Worm (Caenorhabditis elegans) whole organism, late embryonic: Measurements from ENCODE around the gene R05D3.9.

ENCODE experiments used
- F13H6.1 ChIP-seq: sonication (generic microtip); optimal IDR thresholded peaks from 2 replicates; lab custom pipeline; 2016; ENCODE audit warnings: missing genetic modification characterization, missing compliant biosample characterization
- K02D7.2 ChIP-seq: sonication (generic microtip); optimal IDR thresholded peaks from 2 replicates; lab custom pipeline; 2017; ENCODE audit warnings: mild to moderate bottlenecking, missing genetic modification characterization, missing compliant biosample characterization
- T23F11.4 ChIP-seq: fragments of 200-800 bp; sonication (Bioruptor generic); optimal IDR thresholded peaks from 2 replicates; lab custom pipeline; 2018; ENCODE audit warnings: mild to moderate bottlenecking, missing genetic modification characterization, missing compliant biosample characterization
- ahr-1 ChIP-seq: sonication (generic microtip); optimal IDR thresholded peaks from 2 replicates; lab custom pipeline; 2016; ENCODE audit warnings: missing genetic modification characterization, missing compliant biosample characterization
- ceh-18 ChIP-seq: sonication (generic microtip); optimal IDR thresholded peaks from 2 replicates; lab custom pipeline; 2016; ENCODE audit warnings: missing genetic modification characterization, missing compliant biosample characterization
- ceh-22 ChIP-seq: sonication (generic microtip); optimal IDR thresholded peaks from 2 replicates; lab custom pipeline; 2017; ENCODE audit warnings: missing biosample characterization, missing genetic modification characterization
- ceh-24 ChIP-seq: sonication (generic microtip); optimal IDR thresholded peaks from 2 replicates; lab custom pipeline; 2016; ENCODE audit warnings: mild to moderate bottlenecking, missing genetic modification characterization, missing compliant biosample characterization
- ceh-30 ChIP-seq: fragments of 150-350 bp; optimal IDR thresholded peaks from 2 replicates; lab custom pipeline; 2014; ENCODE audit warnings: missing biosample characterization, missing genetic modification characterization
- ceh-31 ChIP-seq: sonication (generic microtip); optimal IDR thresholded peaks from 2 replicates; lab custom pipeline; 2016; ENCODE audit warnings: missing genetic modification characterization, missing compliant biosample characterization
- ceh-34 ChIP-seq: sonication (generic microtip); optimal IDR thresholded peaks from 2 replicates; lab custom pipeline; 2016; ENCODE audit warnings: mild to moderate bottlenecking, missing genetic modification characterization, missing compliant biosample characterization
- ceh-45 ChIP-seq: fragments of 200-800 bp; sonication (Bioruptor generic); IDR thresholded peaks from 2 replicates; pipeline ENCODE4 v1.3.6; 2022; ENCODE audit warnings: missing genetic modification reagents, missing genetic modification characterization, missing compliant biosample characterization
- ceh-48 ChIP-seq: sonication (generic microtip); optimal IDR thresholded peaks from 2 replicates; lab custom pipeline; 2016; ENCODE audit warnings: missing genetic modification characterization, inconsistent platforms, missing compliant biosample characterization
- elt-2 ChIP-seq: sonication (generic microtip); optimal IDR thresholded peaks from 2 replicates; lab custom pipeline; 2016; ENCODE audit warnings: missing genetic modification reagents, missing genetic modification characterization, missing compliant biosample characterization
- ets-4 ChIP-seq: sonication (generic microtip); optimal IDR thresholded peaks from 2 replicates; lab custom pipeline; 2016; ENCODE audit warnings: missing genetic modification characterization, missing compliant biosample characterization
- eyg-1 ChIP-seq: sonication (generic microtip); optimal IDR thresholded peaks from 2 replicates; lab custom pipeline; 2016; ENCODE audit warnings: missing genotype, missing genetic modification characterization, missing compliant biosample characterization
- gmeb-2 ChIP-seq: sonication (generic microtip); optimal IDR thresholded peaks from 2 replicates; lab custom pipeline; 2016; ENCODE audit warnings: missing genetic modification characterization, inconsistent platforms, missing compliant biosample characterization
- hlh-13 ChIP-seq: fragments of 200-800 bp; sonication (Bioruptor generic); optimal IDR thresholded peaks from 2 replicates; lab custom pipeline; 2018; ENCODE audit warnings: mild to moderate bottlenecking, missing genetic modification characterization, missing compliant biosample characterization
- hlh-15 ChIP-seq: sonication (generic microtip); optimal IDR thresholded peaks from 2 replicates; lab custom pipeline; 2016; ENCODE audit warnings: missing genetic modification characterization, missing compliant biosample characterization
- hlh-30 ChIP-seq: sonication (generic microtip); optimal IDR thresholded peaks from 2 replicates; lab custom pipeline; 2017; ENCODE audit warnings: antibody characterized with exemption, missing genetic modification characterization, missing compliant biosample characterization; ENCODE audit not compliant: insufficient read depth
- hlh-6 ChIP-seq: sonication (generic microtip); optimal IDR thresholded peaks from 2 replicates; lab custom pipeline; 2016; ENCODE audit warnings: missing genotype, missing genetic modification characterization, missing compliant biosample characterization
- hlh-8 ChIP-seq: sonication (generic microtip); optimal IDR thresholded peaks from 2 replicates; lab custom pipeline; 2016; ENCODE audit warnings: missing genotype, missing genetic modification characterization, missing compliant biosample characterization
- lim-6 ChIP-seq: sonication (generic microtip); optimal IDR thresholded peaks from 2 replicates; lab custom pipeline; 2016; ENCODE audit warnings: missing genetic modification characterization, missing compliant biosample characterization
- lin-11 ChIP-seq: fragments of 200-800 bp; sonication (Bioruptor generic); optimal IDR thresholded peaks from 2 replicates; lab custom pipeline; 2018; ENCODE audit warnings: mild to moderate bottlenecking, missing genetic modification characterization, missing compliant biosample characterization
- madf-2 ChIP-seq: sonication (generic microtip); optimal IDR thresholded peaks from 2 replicates; lab custom pipeline; 2017; ENCODE audit warnings: missing genetic modification characterization, missing compliant biosample characterization
- nfya-1 ChIP-seq: sonication (generic microtip); optimal IDR thresholded peaks from 2 replicates; lab custom pipeline; 2017; ENCODE audit warnings: missing genetic modification characterization, mild to moderate bottlenecking, missing compliant biosample characterization, antibody characterized with exemption, moderate library complexity
- npax-4 ChIP-seq: sonication (generic microtip); optimal IDR thresholded peaks from 2 replicates; lab custom pipeline; 2016; ENCODE audit warnings: missing genetic modification characterization, missing compliant biosample characterization
- odd-2 ChIP-seq: sonication (generic microtip); optimal IDR thresholded peaks from 2 replicates; lab custom pipeline; 2017; ENCODE audit warnings: antibody characterized with exemption, mild to moderate bottlenecking, missing genetic modification characterization, missing compliant biosample characterization
- pha-2 ChIP-seq: sonication (generic microtip); optimal IDR thresholded peaks from 2 replicates; lab custom pipeline; 2017; ENCODE audit warnings: mild to moderate bottlenecking, missing genetic modification characterization, missing compliant biosample characterization
- pqm-1 ChIP-seq: sonication (generic microtip); optimal IDR thresholded peaks from 2 replicates; lab custom pipeline; 2016; ENCODE audit warnings: missing genetic modification characterization, missing compliant biosample characterization
- ref-2 ChIP-seq: sonication (generic microtip); optimal IDR thresholded peaks from 2 replicates; lab custom pipeline; 2016; ENCODE audit warnings: missing genetic modification characterization, missing compliant biosample characterization
- syd-9 ChIP-seq: sonication (generic microtip); optimal IDR thresholded peaks from 2 replicates; lab custom pipeline; 2016; ENCODE audit warnings: mild to moderate bottlenecking, missing genetic modification characterization, moderate library complexity, missing compliant biosample characterization
- tbx-2 ChIP-seq: sonication (generic microtip); optimal IDR thresholded peaks from 2 replicates; lab custom pipeline; 2016; ENCODE audit warnings: missing genetic modification characterization, missing compliant biosample characterization
- tbx-7 ChIP-seq: sonication (generic microtip); optimal IDR thresholded peaks from 2 replicates; lab custom pipeline; 2016; ENCODE audit warnings: missing genotype, missing genetic modification characterization, missing compliant biosample characterization
- unc-42 ChIP-seq: sonication (generic microtip); optimal IDR thresholded peaks from 2 replicates; lab custom pipeline; 2016; ENCODE audit warnings: missing genotype, missing genetic modification characterization, missing compliant biosample characterization
- unc-86 ChIP-seq: sonication (generic microtip); optimal IDR thresholded peaks from 2 replicates; lab custom pipeline; 2016; ENCODE audit warnings: missing genetic modification characterization, missing compliant biosample characterization

The R05D3.9 gene

ce11 chrIII:8370188-8370587 is 1.7 kb upstream of the R05D3.9 start:
- TF ChIP-seq nfya-1 (tag; lab: Kevin White, UChicago) (no peak), ceh-34 (tag; lab: Kevin White, UChicago) (no peak), syd-9 (no peak), unc-42 (tag; lab: Kevin White, UChicago) (no peak), lin-11 (tag; lab: Kevin White, UChicago) (no peak), pha-2 (tag; lab: Kevin White, UChicago) (no peak), ceh-31 (tag; lab: Kevin White, UChicago) (no peak), tbx-2 (tag; lab: Kevin White, UChicago) (no peak), K02D7.2 (tag; lab: Kevin White, UChicago) (no peak), ceh-18 (tag; lab: Kevin White, UChicago) (no peak), unc-86 (tag; lab: Kevin White, UChicago) (no peak), hlh-6 (tag; lab: Kevin White, UChicago) (no peak), ceh-22 (tag; lab: Kevin White, UChicago) (no peak), odd-2 (no peak)

DNA sequence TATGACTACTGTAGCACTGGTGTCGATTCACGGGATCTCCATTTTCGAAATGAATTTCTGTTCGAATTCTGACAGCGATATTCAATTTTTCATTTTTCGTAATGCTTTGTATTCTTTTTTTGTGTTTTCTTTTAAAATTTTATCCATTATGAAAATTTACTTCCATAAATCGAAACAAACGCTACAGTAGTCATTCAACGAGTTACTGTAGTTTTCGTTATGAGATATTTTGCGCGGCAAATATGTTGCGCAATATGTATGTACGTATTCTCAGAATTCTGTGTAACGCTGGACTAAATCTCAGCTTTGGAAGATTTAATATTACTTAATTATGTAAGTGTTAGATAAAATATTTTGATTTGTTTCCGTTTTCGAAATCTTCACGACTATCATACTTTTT is 653 bp upstream of the R05D3.9 start:
- TF ChIP-seq ceh-30 (tag; lab: Kevin White, UChicago) (no peak), F13H6.1 (tag; lab: Kevin White, UChicago) (no peak), ceh-24 (tag; lab: Kevin White, UChicago) (no peak), hlh-15 (tag; lab: Kevin White, UChicago) (no peak), madf-2 (tag; lab: Kevin White, UChicago) (no peak), elt-2 (tag; lab: Kevin White, UChicago) (no peak), ets-4 (tag; lab: Kevin White, UChicago) (no peak), lim-6 (tag; lab: Kevin White, UChicago) (no peak), eyg-1 (tag; lab: Kevin White, UChicago) (no peak), ceh-45 (GFP tag; lab: Robert Waterston, UW) (no peak), ahr-1 (tag; lab: Kevin White, UChicago) (no peak)

ce11 chrIII:8363253-8364061 is 5.1 kb downstream of the R05D3.9 start, which contains the start of gene R05D3.3:
Gene R05D3.3 (plus strand): TSS chrIII:8364011.
- TF ChIP-seq elt-2 (tag; lab: Kevin White, UChicago) (no peak), ets-4 (tag; lab: Kevin White, UChicago) (no peak), npax-4 (tag; lab: Kevin White, UChicago) (no peak), hlh-13 (GFP tag; lab: Kevin White, UChicago) (no peak), pqm-1 (tag; lab: Kevin White, UChicago) (no peak), hlh-30 (tag; lab: Kevin White, UChicago) (no peak), hlh-8 (tag; lab: Kevin White, UChicago) (no peak), ceh-48 (tag; lab: Kevin White, UChicago) (no peak), ahr-1 (tag; lab: Kevin White, UChicago) (no peak), T23F11.4 (GFP tag; lab: Kevin White, UChicago) (no peak), ref-2 (tag; lab: Kevin White, UChicago) (no peak), tbx-7 (tag; lab: Kevin White, UChicago) (no peak), ceh-31 (tag; lab: Kevin White, UChicago) (no peak), ceh-24 (tag; lab: Kevin White, UChicago) (no peak), tbx-2 (tag; lab: Kevin White, UChicago) (no peak), gmeb-2 (no peak), hlh-6 (tag; lab: Kevin White, UChicago) (no peak)
- TF ChIP-seq, all 69 proteins: peak for 0
